Worm (Caenorhabditis elegans) whole organism, late embryonic: ENCODE results near the gene C16B8.4.

ENCODE experiments used
- C08G9.2 ChIP-seq: sonication (generic microtip); optimal IDR thresholded peaks from 2 replicates; lab custom pipeline; 2016; ENCODE audit warnings: mild to moderate bottlenecking, missing genetic modification characterization, moderate library complexity, missing compliant biosample characterization
- C38D4.7 ChIP-seq: fragments of 200-800 bp; sonication (Bioruptor generic); optimal IDR thresholded peaks from 2 replicates; lab custom pipeline; 2018; ENCODE audit warnings: mild to moderate bottlenecking, missing genetic modification characterization, moderate library complexity, missing compliant biosample characterization
- F13H6.1 ChIP-seq: sonication (generic microtip); optimal IDR thresholded peaks from 2 replicates; lab custom pipeline; 2016; ENCODE audit warnings: missing genetic modification characterization, missing compliant biosample characterization
- K02D7.2 ChIP-seq: sonication (generic microtip); optimal IDR thresholded peaks from 2 replicates; lab custom pipeline; 2017; ENCODE audit warnings: mild to moderate bottlenecking, missing genetic modification characterization, missing compliant biosample characterization
- T23F11.4 ChIP-seq: fragments of 200-800 bp; sonication (Bioruptor generic); optimal IDR thresholded peaks from 2 replicates; lab custom pipeline; 2018; ENCODE audit warnings: mild to moderate bottlenecking, missing genetic modification characterization, missing compliant biosample characterization
- ama-1 ChIP-seq: fragments of 150-350 bp; optimal IDR thresholded peaks from 2 replicates; lab custom pipeline; 2014
- ceh-14 ChIP-seq: sonication (generic microtip); optimal IDR thresholded peaks from 2 replicates; lab custom pipeline; 2016; ENCODE audit warnings: missing genotype, missing genetic modification characterization, missing compliant biosample characterization
- ceh-18 ChIP-seq: sonication (generic microtip); optimal IDR thresholded peaks from 2 replicates; lab custom pipeline; 2016; ENCODE audit warnings: missing genetic modification characterization, missing compliant biosample characterization
- ceh-19 ChIP-seq: fragments of 200-800 bp; sonication (Bioruptor generic); optimal IDR thresholded peaks from 2 replicates; lab custom pipeline; 2018; ENCODE audit warnings: mild to moderate bottlenecking, missing genetic modification characterization, missing compliant biosample characterization
- ceh-2 ChIP-seq: sonication (generic microtip); optimal IDR thresholded peaks from 2 replicates; lab custom pipeline; 2016; ENCODE audit warnings: missing genotype, missing genetic modification characterization, missing compliant biosample characterization
- ceh-22 ChIP-seq: sonication (generic microtip); optimal IDR thresholded peaks from 2 replicates; lab custom pipeline; 2017; ENCODE audit warnings: missing biosample characterization, missing genetic modification characterization
- ceh-24 ChIP-seq: sonication (generic microtip); optimal IDR thresholded peaks from 2 replicates; lab custom pipeline; 2016; ENCODE audit warnings: mild to moderate bottlenecking, missing genetic modification characterization, missing compliant biosample characterization
- ceh-30 ChIP-seq: fragments of 150-350 bp; optimal IDR thresholded peaks from 2 replicates; lab custom pipeline; 2014; ENCODE audit warnings: missing biosample characterization, missing genetic modification characterization
- ceh-31 ChIP-seq: sonication (generic microtip); optimal IDR thresholded peaks from 2 replicates; lab custom pipeline; 2016; ENCODE audit warnings: missing genetic modification characterization, missing compliant biosample characterization
- ceh-34 ChIP-seq: sonication (generic microtip); optimal IDR thresholded peaks from 2 replicates; lab custom pipeline; 2016; ENCODE audit warnings: mild to moderate bottlenecking, missing genetic modification characterization, missing compliant biosample characterization
- ceh-45 ChIP-seq: fragments of 200-800 bp; sonication (Bioruptor generic); IDR thresholded peaks from 2 replicates; pipeline ENCODE4 v1.3.6; 2022; ENCODE audit warnings: missing genetic modification reagents, missing genetic modification characterization, missing compliant biosample characterization
- ceh-48 ChIP-seq: sonication (generic microtip); optimal IDR thresholded peaks from 2 replicates; lab custom pipeline; 2016; ENCODE audit warnings: missing genetic modification characterization, inconsistent platforms, missing compliant biosample characterization
- ceh-6 ChIP-seq: fragments of 200-800 bp; sonication (Bioruptor generic); optimal IDR thresholded peaks from 2 replicates; lab custom pipeline; 2018; ENCODE audit warnings: mild to moderate bottlenecking, missing genetic modification characterization, missing compliant biosample characterization
- ceh-9 ChIP-seq: sonication (generic microtip); optimal IDR thresholded peaks from 2 replicates; lab custom pipeline; 2016; ENCODE audit warnings: mild to moderate bottlenecking, missing genetic modification characterization, inconsistent platforms, missing compliant biosample characterization
- che-1 ChIP-seq: sonication (generic microtip); optimal IDR thresholded peaks from 2 replicates; lab custom pipeline; 2016; ENCODE audit warnings: mild to moderate bottlenecking, missing genetic modification characterization, missing compliant biosample characterization
- dmd-4 ChIP-seq: sonication (generic microtip); optimal IDR thresholded peaks from 2 replicates; lab custom pipeline; 2016; ENCODE audit warnings: borderline replicate concordance, missing genetic modification characterization, missing compliant biosample characterization
- dve-1 ChIP-seq: sonication (generic microtip); optimal IDR thresholded peaks from 2 replicates; lab custom pipeline; 2017; ENCODE audit warnings: antibody characterized with exemption, mild to moderate bottlenecking, missing genetic modification characterization, missing compliant biosample characterization
- elt-2 ChIP-seq: sonication (generic microtip); optimal IDR thresholded peaks from 2 replicates; lab custom pipeline; 2016; ENCODE audit warnings: missing genetic modification reagents, missing genetic modification characterization, missing compliant biosample characterization
- elt-4 ChIP-seq: sonication (generic microtip); optimal IDR thresholded peaks from 2 replicates; lab custom pipeline; 2016; ENCODE audit warnings: missing genetic modification characterization, missing compliant biosample characterization
- ets-4 ChIP-seq: sonication (generic microtip); optimal IDR thresholded peaks from 2 replicates; lab custom pipeline; 2016; ENCODE audit warnings: missing genetic modification characterization, missing compliant biosample characterization
- eyg-1 ChIP-seq: sonication (generic microtip); optimal IDR thresholded peaks from 2 replicates; lab custom pipeline; 2016; ENCODE audit warnings: missing genotype, missing genetic modification characterization, missing compliant biosample characterization
- fax-1 ChIP-seq: sonication (generic microtip); optimal IDR thresholded peaks from 2 replicates; lab custom pipeline; 2016; ENCODE audit warnings: missing genotype, missing genetic modification characterization, missing compliant biosample characterization
- fkh-10 ChIP-seq: fragments of 150-350 bp; optimal IDR thresholded peaks from 2 replicates; lab custom pipeline; 2014; ENCODE audit warnings: missing biosample characterization, missing genetic modification reagents, missing genetic modification characterization
- fkh-6 ChIP-seq: sonication (generic microtip); optimal IDR thresholded peaks from 2 replicates; lab custom pipeline; 2016; ENCODE audit warnings: missing genetic modification characterization, missing compliant biosample characterization
- gmeb-2 ChIP-seq: sonication (generic microtip); optimal IDR thresholded peaks from 2 replicates; lab custom pipeline; 2016; ENCODE audit warnings: missing genetic modification characterization, inconsistent platforms, missing compliant biosample characterization
- hlh-6 ChIP-seq: sonication (generic microtip); optimal IDR thresholded peaks from 2 replicates; lab custom pipeline; 2016; ENCODE audit warnings: missing genotype, missing genetic modification characterization, missing compliant biosample characterization
- lim-6 ChIP-seq: sonication (generic microtip); optimal IDR thresholded peaks from 2 replicates; lab custom pipeline; 2016; ENCODE audit warnings: missing genetic modification characterization, missing compliant biosample characterization
- lin-11 ChIP-seq: fragments of 200-800 bp; sonication (Bioruptor generic); optimal IDR thresholded peaks from 2 replicates; lab custom pipeline; 2018; ENCODE audit warnings: mild to moderate bottlenecking, missing genetic modification characterization, missing compliant biosample characterization
- madf-2 ChIP-seq: sonication (generic microtip); optimal IDR thresholded peaks from 2 replicates; lab custom pipeline; 2017; ENCODE audit warnings: missing genetic modification characterization, missing compliant biosample characterization
- nhr-11 ChIP-seq: fragments of 150-350 bp; optimal IDR thresholded peaks from 2 replicates; lab custom pipeline; 2014; ENCODE audit warnings: missing biosample characterization, missing genetic modification characterization
- pax-1 ChIP-seq: fragments of 150-350 bp; optimal IDR thresholded peaks from 2 replicates; lab custom pipeline; 2014; ENCODE audit warnings: missing biosample characterization, missing genetic modification characterization
- pha-2 ChIP-seq: sonication (generic microtip); optimal IDR thresholded peaks from 2 replicates; lab custom pipeline; 2017; ENCODE audit warnings: mild to moderate bottlenecking, missing genetic modification characterization, missing compliant biosample characterization
- pqm-1 ChIP-seq: sonication (generic microtip); optimal IDR thresholded peaks from 2 replicates; lab custom pipeline; 2016; ENCODE audit warnings: missing genetic modification characterization, missing compliant biosample characterization
- syd-9 ChIP-seq: sonication (generic microtip); optimal IDR thresholded peaks from 2 replicates; lab custom pipeline; 2016; ENCODE audit warnings: mild to moderate bottlenecking, missing genetic modification characterization, moderate library complexity, missing compliant biosample characterization
- ttx-3 ChIP-seq: sonication (generic microtip); optimal IDR thresholded peaks from 2 replicates; lab custom pipeline; 2016; ENCODE audit warnings: missing genetic modification reagents, missing genetic modification characterization, missing compliant biosample characterization
- unc-3 ChIP-seq, 2 experiments: fragments of 200-800 bp in 1 of 2; sonication (Bioruptor generic) in 1 of 2; sonication (generic microtip) in 1 of 2; conservative IDR thresholded peaks in 1 of 2; optimal IDR thresholded peaks in 1 of 2; 2 replicates each; pipeline versions ENCODE4 v1.3.6 to Lab custom; 2016 to 2022; ENCODE audit warnings: missing compliant biosample characterization in 2 of 2, missing genetic modification characterization in 2 of 2, missing genetic modification reagents in 1 of 2
- unc-42 ChIP-seq: sonication (generic microtip); optimal IDR thresholded peaks from 2 replicates; lab custom pipeline; 2016; ENCODE audit warnings: missing genotype, missing genetic modification characterization, missing compliant biosample characterization
- unc-55 ChIP-seq: sonication (generic microtip); optimal IDR thresholded peaks from 2 replicates; lab custom pipeline; 2017; ENCODE audit warnings: missing biosample characterization, missing genetic modification reagents, missing genetic modification characterization
- unc-86 ChIP-seq: sonication (generic microtip); optimal IDR thresholded peaks from 2 replicates; lab custom pipeline; 2016; ENCODE audit warnings: missing genetic modification characterization, missing compliant biosample characterization

The C16B8.4 gene

DNA sequence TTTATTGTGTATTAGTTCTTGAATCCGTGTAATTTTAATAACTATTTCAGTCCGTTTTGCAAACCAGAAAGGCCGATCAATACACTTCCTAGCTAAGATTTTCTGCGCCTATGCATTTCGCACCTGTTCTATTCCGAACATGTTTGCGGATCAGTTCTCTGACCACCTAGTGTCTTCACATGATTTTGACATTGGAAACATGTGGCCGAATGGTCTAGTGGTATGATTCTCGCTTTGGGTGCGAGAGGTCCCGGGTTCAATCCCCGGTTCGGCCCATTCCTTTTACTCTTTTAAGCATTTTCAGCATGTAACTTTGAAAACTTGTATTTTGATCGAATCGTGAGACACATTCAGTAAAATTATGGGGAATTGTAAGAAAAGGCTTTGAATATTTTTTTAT, 4.1 kb downstream of the C16B8.4 start (continued):
- TF ChIP-seq ceh-14 (no peak), madf-2 (peak; percentile 49), fkh-6 (tag; lab: Kevin White, UChicago) (no peak), nhr-11 (tag; lab: Kevin White, UChicago) (no peak), unc-3 (GFP tag; conservative IDR thresholded peaks at IDR 0.05; lab: Robert Waterston, UW) (0 out of 2 replicates have a peak, but pooled peaks have one; percentile 24), unc-3 (tag; optimal IDR thresholded peaks at IDR 0.05; lab: Kevin White, UChicago) (no peak), lim-6 (tag; lab: Kevin White, UChicago) (no peak), ceh-24 (tag; lab: Kevin White, UChicago) (no peak), T23F11.4 (peak; percentile 17), dve-1 (tag; lab: Kevin White, UChicago) (peak; percentile 6), ceh-6 (peak; percentile 66), ceh-2 (tag; lab: Kevin White, UChicago) (no peak), unc-42 (tag; lab: Kevin White, UChicago) (no peak), ets-4 (tag; lab: Kevin White, UChicago) (no peak), pqm-1 (tag; lab: Kevin White, UChicago) (no peak), ceh-31 (tag; lab: Kevin White, UChicago) (no peak), pax-1 (tag; lab: Kevin White, UChicago) (no peak), che-1 (tag; lab: Kevin White, UChicago) (no peak), unc-86 (tag; lab: Kevin White, UChicago) (no peak), C38D4.7 (GFP tag; lab: Kevin White, UChicago) (no peak), ttx-3 (tag; lab: Kevin White, UChicago) (no peak), unc-55 (no peak), lin-11 (tag; lab: Kevin White, UChicago) (no peak), ama-1 (no peak), gmeb-2 (tag; lab: Kevin White, UChicago) (peak; percentile 47), ceh-34 (no peak), F13H6.1 (tag; lab: Kevin White, UChicago) (no peak), ceh-30 (tag; lab: Kevin White, UChicago) (no peak), ceh-9 (tag; lab: Kevin White, UChicago) (no peak), pha-2 (tag; lab: Kevin White, UChicago) (no peak)

ce11 chrX:3968209-3968960, 5.0 kb downstream of the C16B8.4 start, which contains the start of gene C16B8.3:
Gene C16B8.3, minus strand, starts transcription at chrX:3968634.
- TF ChIP-seq elt-2 = peak; percentile 28
- no peak for TF ChIP-seq ceh-45 (GFP tag; lab: Robert Waterston, UW)
- TF ChIP-seq dmd-4 (tag; lab: Kevin White, UChicago) = no peak
- TF ChIP-seq, all 69 proteins: peak for 1

DNA sequence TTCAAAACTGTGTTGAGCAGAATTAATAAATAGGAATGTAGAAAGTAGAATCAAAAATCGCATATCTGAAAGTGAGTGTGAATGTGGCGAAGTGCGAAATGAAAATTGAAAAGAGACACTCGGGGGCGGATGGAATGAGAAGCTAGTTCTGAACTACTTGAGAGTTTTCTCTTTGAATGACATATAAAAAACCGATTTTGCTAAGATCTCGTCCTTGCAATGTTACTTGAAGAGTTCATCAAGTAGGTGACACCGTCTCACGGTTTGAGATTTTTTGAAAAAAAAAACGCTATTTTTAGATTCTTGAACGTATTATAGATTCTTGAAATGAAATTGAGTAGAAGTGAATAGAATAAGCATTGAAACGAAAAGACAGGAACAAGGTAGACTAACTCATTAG, 7.1 kb downstream of the C16B8.4 start, which contains the start of gene C16B8.2:
TSS of gene C16B8.2 (minus strand) at position 101 of the 400 bp plus-strand sequence.
- TF ChIP-seq ceh-19 (GFP tag; lab: Kevin White, UChicago) (no peak), ceh-14 (no peak), gmeb-2 (tag; lab: Kevin White, UChicago) (no peak), K02D7.2 (tag; lab: Kevin White, UChicago) (no peak), unc-42 (tag; lab: Kevin White, UChicago) (no peak), unc-3 (GFP tag; conservative IDR thresholded peaks at IDR 0.05; lab: Robert Waterston, UW) (no peak), unc-3 (tag; optimal IDR thresholded peaks at IDR 0.05; lab: Kevin White, UChicago) (no peak), C08G9.2 (no peak), ceh-48 (tag; lab: Kevin White, UChicago) (no peak), eyg-1 (tag; lab: Kevin White, UChicago) (no peak), che-1 (tag; lab: Kevin White, UChicago) (no peak), hlh-6 (tag; lab: Kevin White, UChicago) (no peak), fkh-10 (GFP tag; lab: Kevin White, UChicago) (no peak), C38D4.7 (GFP tag; lab: Kevin White, UChicago) (no peak), fkh-6 (tag; lab: Kevin White, UChicago) (no peak), elt-4 (tag; lab: Kevin White, UChicago) (no peak), ceh-18 (tag; lab: Kevin White, UChicago) (no peak), syd-9 (tag; lab: Kevin White, UChicago) (no peak), ceh-24 (tag; lab: Kevin White, UChicago) (no peak), ceh-22 (tag; lab: Kevin White, UChicago) (no peak), fax-1 (no peak)
